Worm (Caenorhabditis elegans) whole organism, midembryonic: ENCODE measurements around the gene ZK938.10.

Experiments used
- cog-1 ChIP-seq: sonication (generic microtip); optimal IDR thresholded peaks from 2 replicates; lab custom pipeline; 2016; ENCODE audit warnings: missing genetic modification characterization, missing compliant biosample characterization
- flt-1 ChIP-seq: fragments of 200-800 bp; sonication (Bioruptor generic); IDR thresholded peaks from 2 replicates; pipeline ENCODE4 v1.3.6; 2022; ENCODE audit warnings: missing genetic modification characterization, missing compliant biosample characterization
- ref-1 ChIP-seq: fragments of 200-800 bp; sonication (Bioruptor generic); conservative IDR thresholded peaks from 2 replicates; pipeline ENCODE4 v1.3.6; 2022; ENCODE audit warnings: missing genetic modification reagents, missing genetic modification characterization, missing compliant biosample characterization
- ztf-29 ChIP-seq: fragments of 200-800 bp; sonication (Bioruptor generic); IDR thresholded peaks from 2 replicates; pipeline ENCODE4 v1.3.6; 2022; ENCODE audit warnings: missing genetic modification reagents, missing genetic modification characterization, missing compliant biosample characterization

DNA sequence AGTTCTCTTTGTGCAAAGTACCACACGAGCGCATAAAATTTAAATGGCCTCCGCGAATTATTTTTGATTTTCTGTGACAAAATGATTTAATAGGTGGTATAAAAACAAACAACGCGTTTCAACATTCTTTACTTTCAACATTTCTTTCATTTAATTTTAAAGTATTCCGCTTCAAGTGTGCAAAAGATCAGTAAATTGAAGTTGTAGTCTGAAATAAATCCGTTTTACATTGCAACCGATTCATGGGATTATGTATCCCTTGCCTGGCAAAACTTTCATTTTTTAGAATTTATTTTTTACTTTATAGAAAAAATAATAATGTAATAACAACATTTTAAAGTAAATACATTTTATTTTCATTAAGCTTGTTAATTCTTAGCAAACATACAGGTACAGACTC is 43.6 kb upstream of the ZK938.10 start, which contains the start of gene F26C11.1:
- TF ChIP-seq cog-1: no peak
- no peak for TF ChIP-seq ztf-29
- TF ChIP-seq flt-1 (GFP tag; lab: Robert Waterston, UW): no peak
- no peak for TF ChIP-seq ref-1
